Fruit fly (Drosophila melanogaster): Measurements from ENCODE around the gene CG43145.

CG43145 gene

dm6 chr2L:3712949-3713416, 11.4 kb downstream of the CG43145 start, which contains the start of the genes CG31955 and CG2818 (continued):
- TF ChIP-seq kay (GFP tag; optimal IDR thresholded peaks at IDR 0.05) (peak; percentile 50), Gug (GFP tag; IDR thresholded peaks at IDR 0.05) (no peak), BEAF-32 (GFP tag; optimal IDR thresholded peaks at IDR 0.05) (peak; percentile 80), psq (GFP tag; optimal IDR thresholded peaks at IDR 0.05) (no peak), bsh (GFP tag; optimal IDR thresholded peaks at IDR 0.05) (peak in 1 of 2 experiments; percentile 19), knrl (GFP tag; IDR thresholded peaks at IDR 0.05; ENCODE audit: partially characterized antibody) (peak; percentile 68), CG17361 (GFP tag; IDR thresholded peaks at IDR 0.05) (peak; percentile 38; the same call in 1 of the 3 replicates), Sin3A (optimal IDR thresholded peaks at IDR 0.05) (peak; percentile 38), CG10321 (GFP tag; IDR thresholded peaks at IDR 0.05) (no peak), CG18764 (GFP tag; optimal IDR thresholded peaks at IDR 0.05) (no peak), dmrt99B (tag; optimal IDR thresholded peaks at IDR 0.05) (no peak), esg (GFP tag; conservative IDR thresholded peaks at IDR 0.05) (no peak), B-H2 (GFP tag; optimal IDR thresholded peaks at IDR 0.05) (peak; percentile 23), dm (GFP tag; optimal IDR thresholded peaks at IDR 0.05) (peak; percentile 57), CG6813 (GFP tag; optimal IDR thresholded peaks at IDR 0.05) (no peak), Ets97D (GFP tag; optimal IDR thresholded peaks at IDR 0.05) (peak; percentile 50), ranshi (GFP tag; IDR thresholded peaks at IDR 0.05) (peak; percentile 62; the same call in 1 of the 2 replicates), unc-4 (GFP tag; IDR thresholded peaks at IDR 0.05; ENCODE audit: partially characterized antibody) (peak; percentile 77), vnd (GFP tag; IDR thresholded peaks at IDR 0.05; ENCODE audit: partially characterized antibody) (peak; percentile 36; the same call in 1 of the 3 replicates), CG15514 (GFP tag; optimal IDR thresholded peaks at IDR 0.05) (peak; percentile 41), Dip2 (GFP tag; IDR thresholded peaks at IDR 0.05) (no peak), Antp (GFP tag; optimal IDR thresholded peaks at IDR 0.05) (no peak), CG13424 (tag; optimal IDR thresholded peaks at IDR 0.05) (peak; percentile 48), CG13287 (GFP tag; IDR thresholded peaks at IDR 0.05; ENCODE audit: partially characterized antibody) (peak; percentile 84), CG12659 (GFP tag; optimal IDR thresholded peaks at IDR 0.05) (peak; percentile 46), NC2β (GFP tag; optimal IDR thresholded peaks at IDR 0.05) (peak; percentile 3), CG11504 (tag; optimal IDR thresholded peaks at IDR 0.05) (no peak), CG8290 (GFP tag; optimal IDR thresholded peaks at IDR 0.05) (no peak), CG8290 (tag; optimal IDR thresholded peaks at IDR 0.05) (peak in 1 of 2 experiments; percentile 59), bbx (GFP tag; IDR thresholded peaks at IDR 0.05; ENCODE audit: partially characterized antibody) (peak; percentile 38; the same call in 1 of the 2 replicates), CG10267 (tag; optimal IDR thresholded peaks at IDR 0.05) (peak; percentile 18), nmo (GFP tag; optimal IDR thresholded peaks at IDR 0.05) (peak; percentile 32), D (optimal IDR thresholded peaks at IDR 0.05) (no peak), D (GFP tag; optimal IDR thresholded peaks at IDR 0.05) (no peak), sug (tag; optimal IDR thresholded peaks at IDR 0.05) (peak; percentile 45), ERR (GFP tag; optimal IDR thresholded peaks at IDR 0.05) (peak; percentile 9), CG34224 (GFP tag; IDR thresholded peaks at IDR 0.05; ENCODE audit: partially characterized antibody) (peak; percentile 81), CG18619 (GFP tag; optimal IDR thresholded peaks at IDR 0.05) (no peak), CG15269 (tag; optimal IDR thresholded peaks at IDR 0.05) (peak; percentile 9), tx (GFP tag; optimal IDR thresholded peaks at IDR 0.05) (peak; percentile 36), amos (GFP tag; IDR thresholded peaks at IDR 0.05; ENCODE audit: partially characterized antibody) (peak; percentile 65), Mrtf (GFP tag; IDR thresholded peaks at IDR 0.05) (no peak), ro (GFP tag; IDR thresholded peaks at IDR 0.05) (no peak), CG31224 (GFP tag; IDR thresholded peaks at IDR 0.05) (no peak), Usf (GFP tag; optimal IDR thresholded peaks at IDR 0.05) (no peak), CG2129 (GFP tag; IDR thresholded peaks at IDR 0.05; ENCODE audit: partially characterized antibody) (peak; percentile 63; the same call in 1 of the 2 replicates), dysf (GFP tag; IDR thresholded peaks at IDR 0.05) (no peak), CG7357 (GFP tag; IDR thresholded peaks at IDR 0.05) (no peak), Ravus (GFP tag; IDR thresholded peaks at IDR 0.05) (no peak), Sry-δ (GFP tag; optimal IDR thresholded peaks at IDR 0.05) (peak; percentile 86)
